Fruit fly (Drosophila melanogaster) whole organism, embryonic: ENCODE data around the gene CG3679.

Source experiments
- Atf6 ChIP-seq: fragments of 200-800 bp; sonication (Bioruptor generic); IDR thresholded peaks from 2 replicates; pipeline ENCODE4 v1.3.6; 2022; ENCODE audit warnings: missing biosample characterization, missing genetic modification characterization
- CG10654 ChIP-seq: fragments of 200-800 bp; sonication (Bioruptor generic); optimal IDR thresholded peaks from 2 replicates; lab custom pipeline; 2016; ENCODE audit warnings: missing biosample characterization, missing genetic modification characterization
- CG12071 ChIP-seq: fragments of 200-800 bp; sonication (Bioruptor generic); optimal IDR thresholded peaks from 3 replicates; lab custom pipeline; 2018; ENCODE audit warnings: missing biosample characterization, mild to moderate bottlenecking, missing genetic modification characterization
- CG12299 ChIP-seq: fragments of 200-800 bp; sonication (Bioruptor generic); optimal IDR thresholded peaks from 2 replicates; lab custom pipeline; 2018; ENCODE audit warnings: missing biosample characterization, mild to moderate bottlenecking, missing genetic modification characterization
- CG13894 ChIP-seq: fragments of 200-800 bp; sonication (Bioruptor generic); optimal IDR thresholded peaks from 3 replicates; lab custom pipeline; 2018; ENCODE audit warnings: missing biosample characterization, mild to moderate bottlenecking, missing genetic modification characterization, moderate library complexity
- CG14014 ChIP-seq: fragments of 200-800 bp; sonication (Bioruptor generic); IDR thresholded peaks from 2 replicates; pipeline ENCODE4 v1.3.6; 2022; ENCODE audit warnings: missing biosample characterization, missing genetic modification characterization
- CG14710 ChIP-seq: fragments of 200-800 bp; sonication (Bioruptor generic); optimal IDR thresholded peaks from 3 replicates; lab custom pipeline; 2019; ENCODE audit warnings: missing biosample characterization, mild to moderate bottlenecking, missing genetic modification characterization, moderate library complexity
- CG15601 ChIP-seq: fragments of 200-800 bp; sonication (Bioruptor generic); optimal IDR thresholded peaks from 3 replicates; lab custom pipeline; 2019; ENCODE audit warnings: missing biosample characterization, mild to moderate bottlenecking, missing genetic modification characterization, moderate library complexity
- CG1647 ChIP-seq: fragments of 200-800 bp; sonication (Bioruptor generic); optimal IDR thresholded peaks from 3 replicates; lab custom pipeline; 2016; ENCODE audit warnings: missing biosample characterization, missing genetic modification characterization
- CG2875 ChIP-seq: fragments of 200-800 bp; sonication (Bioruptor generic); optimal IDR thresholded peaks from 2 replicates; lab custom pipeline; 2017; ENCODE audit warnings: missing biosample characterization, mild to moderate bottlenecking, missing genetic modification characterization, missing genetic modification reagents
- CG31224 ChIP-seq: fragments of 200-800 bp; sonication (Bioruptor generic); IDR thresholded peaks from 2 replicates; pipeline ENCODE4 v1.3.6; 2022; ENCODE audit warnings: missing biosample characterization, missing genetic modification characterization
- CG34224 ChIP-seq: fragments of 200-800 bp; sonication (Bioruptor generic); IDR thresholded peaks from 3 replicates; pipeline ENCODE4 v1.3.6; 2022; ENCODE audit warnings: missing biosample characterization, missing genetic modification characterization; ENCODE audit not compliant: partially characterized antibody
- CG43689 ChIP-seq: fragments of 200-800 bp; sonication (Bioruptor generic); IDR thresholded peaks from 2 replicates; pipeline ENCODE4 v1.3.6; 2022; ENCODE audit warnings: missing biosample characterization, missing genetic modification characterization
- CG4820 ChIP-seq: fragments of 200-800 bp; sonication (Bioruptor generic); optimal IDR thresholded peaks from 3 replicates; lab custom pipeline; 2016; ENCODE audit warnings: missing biosample characterization, missing genetic modification characterization
- CG6175 ChIP-seq: fragments of 200-800 bp; sonication (Bioruptor generic); IDR thresholded peaks from 3 replicates; pipeline ENCODE4 v1.3.6; 2022; ENCODE audit warnings: missing biosample characterization, missing genetic modification characterization
- CG8359 ChIP-seq: fragments of 200-800 bp; sonication (Bioruptor generic); optimal IDR thresholded peaks from 2 replicates; lab custom pipeline; 2017; ENCODE audit warnings: missing biosample characterization, mild to moderate bottlenecking, missing genetic modification characterization, borderline replicate concordance
- CHES-1-like ChIP-seq: fragments of 200-800 bp; sonication (Bioruptor generic); optimal IDR thresholded peaks from 2 replicates; lab custom pipeline; 2016; ENCODE audit warnings: missing biosample characterization, missing genetic modification characterization
- CoRest ChIP-seq: fragments of 200-800 bp; sonication (Bioruptor generic); optimal IDR thresholded peaks from 3 replicates; lab custom pipeline; 2018; ENCODE audit warnings: missing biosample characterization, mild to moderate bottlenecking, missing genetic modification characterization, moderate library complexity
- CrebB ChIP-seq: fragments of 200-800 bp; sonication (Bioruptor generic); optimal IDR thresholded peaks from 3 replicates; lab custom pipeline; 2018; ENCODE audit warnings: missing biosample characterization, mild to moderate bottlenecking, missing genetic modification characterization
- Dll ChIP-seq: fragments of 200-800 bp; sonication (Bioruptor generic); IDR thresholded peaks from 4 replicates; pipeline ENCODE4 v1.3.6; 2022; ENCODE audit warnings: missing biosample characterization, missing genetic modification characterization; ENCODE audit not compliant: partially characterized antibody
- Ets65A ChIP-seq: fragments of 200-800 bp; sonication (Bioruptor generic); peaks from one replicate; lab custom pipeline; 2016; ENCODE audit warnings: missing biosample characterization, missing genetic modification characterization
- Fer2 ChIP-seq: fragments of 200-800 bp; sonication (Bioruptor generic); optimal IDR thresholded peaks from 2 replicates; lab custom pipeline; 2018; ENCODE audit warnings: missing biosample characterization, mild to moderate bottlenecking, missing genetic modification characterization, moderate library complexity
- Gug ChIP-seq: fragments of 200-800 bp; sonication (Bioruptor generic); IDR thresholded peaks from 4 replicates; pipeline ENCODE4 v1.3.6; 2022; ENCODE audit warnings: missing biosample characterization, missing genetic modification characterization
- Mrtf ChIP-seq: fragments of 200-800 bp; sonication (Bioruptor generic); IDR thresholded peaks from 3 replicates; pipeline ENCODE4 v1.3.6; 2022; ENCODE audit warnings: missing biosample characterization, missing genetic modification characterization
- Ravus ChIP-seq: fragments of 200-800 bp; sonication (Bioruptor generic); IDR thresholded peaks from 2 replicates; pipeline ENCODE4 v1.3.6; 2022; ENCODE audit warnings: missing biosample characterization, missing genetic modification characterization
- Spps ChIP-seq: fragments of 200-800 bp; sonication (Bioruptor generic); optimal IDR thresholded peaks from 2 replicates; lab custom pipeline; 2018; ENCODE audit warnings: missing biosample characterization, mild to moderate bottlenecking, missing genetic modification characterization
- Stat92E ChIP-seq, 3 experiments: fragments of >200 bp in 2 of 3; fragments of 200-800 bp in 1 of 3; sonication (Bioruptor generic) in 1 of 3; optimal IDR thresholded peaks; 2 replicates each; lab custom pipeline; 2017 to 2019; ENCODE audit warnings: missing biosample characterization in 3 of 3, missing genetic modification characterization in 3 of 3, mild to moderate bottlenecking in 1 of 3, moderate library complexity in 1 of 3
- aop ChIP-seq: fragments of 200-800 bp; sonication (Bioruptor generic); IDR thresholded peaks from 2 replicates; pipeline ENCODE4 v1.3.6; 2022; ENCODE audit warnings: missing biosample characterization, missing genetic modification characterization
- ato ChIP-seq: fragments of 200-800 bp; sonication (Bioruptor generic); IDR thresholded peaks from 2 replicates; pipeline ENCODE4 v1.3.6; 2022; ENCODE audit warnings: missing biosample characterization, missing genetic modification characterization; ENCODE audit not compliant: partially characterized antibody
- bbx ChIP-seq: fragments of 200-800 bp; sonication (Bioruptor generic); IDR thresholded peaks from 2 replicates; pipeline ENCODE4 v1.3.6; 2022; ENCODE audit warnings: missing biosample characterization, missing genetic modification characterization; ENCODE audit not compliant: partially characterized antibody
- bigmax ChIP-seq: fragments of 200-800 bp; sonication (Bioruptor generic); optimal IDR thresholded peaks from 2 replicates; lab custom pipeline; 2018; ENCODE audit warnings: missing biosample characterization, mild to moderate bottlenecking, missing genetic modification characterization
- cas ChIP-seq: fragments of 200-800 bp; sonication (Bioruptor generic); IDR thresholded peaks from 2 replicates; pipeline ENCODE4 v1.3.6; 2022; ENCODE audit warnings: missing biosample characterization, missing genetic modification characterization
- cato ChIP-seq: fragments of 200-800 bp; sonication (Bioruptor generic); optimal IDR thresholded peaks from 2 replicates; lab custom pipeline; 2016; ENCODE audit warnings: missing biosample characterization, missing genetic modification characterization, borderline replicate concordance
- da ChIP-seq: fragments of 200-800 bp; sonication (Bioruptor generic); optimal IDR thresholded peaks from 2 replicates; lab custom pipeline; 2016; ENCODE audit warnings: missing biosample characterization, missing genetic modification characterization
- ewg ChIP-seq: fragments of 200-800 bp; sonication (Bioruptor generic); optimal IDR thresholded peaks from 3 replicates; lab custom pipeline; 2017; ENCODE audit warnings: mild to moderate bottlenecking, missing biosample characterization, missing genetic modification reagents, missing genetic modification characterization
- gro ChIP-seq: fragments of 200-800 bp; sonication (Bioruptor generic); optimal IDR thresholded peaks from 2 replicates; lab custom pipeline; 2016; ENCODE audit warnings: missing biosample characterization, missing genetic modification characterization
- lbe ChIP-seq: fragments of 200-800 bp; sonication (Bioruptor generic); optimal IDR thresholded peaks from 2 replicates; lab custom pipeline; 2016; ENCODE audit warnings: missing biosample characterization, mild to moderate bottlenecking, missing genetic modification characterization
- nerfin-1 ChIP-seq: fragments of 200-800 bp; sonication (Bioruptor generic); optimal IDR thresholded peaks from 3 replicates; lab custom pipeline; 2019; ENCODE audit warnings: missing biosample characterization, mild to moderate bottlenecking, missing genetic modification characterization, moderate library complexity
- nerfin-2 ChIP-seq: fragments of 200-800 bp; sonication (Bioruptor generic); IDR thresholded peaks from 2 replicates; pipeline ENCODE4 v1.3.6; 2022; ENCODE audit warnings: missing biosample characterization, missing genetic modification characterization; ENCODE audit not compliant: partially characterized antibody
- repo ChIP-seq: fragments of 200-800 bp; sonication (Bioruptor generic); optimal IDR thresholded peaks from 2 replicates; lab custom pipeline; 2016; ENCODE audit warnings: missing biosample characterization, missing genetic modification characterization
- sima ChIP-seq: fragments of 200-800 bp; sonication (Bioruptor generic); optimal IDR thresholded peaks from 2 replicates; lab custom pipeline; 2016; ENCODE audit warnings: missing biosample characterization, missing genetic modification characterization
- so ChIP-seq: fragments of 200-800 bp; sonication (Bioruptor generic); IDR thresholded peaks from 3 replicates; pipeline ENCODE4 v1.3.6; 2022; ENCODE audit warnings: missing biosample characterization, missing genetic modification characterization
- sob ChIP-seq: fragments of 200-800 bp; sonication (Bioruptor generic); IDR thresholded peaks from 2 replicates; pipeline ENCODE4 v1.3.6; 2022; ENCODE audit warnings: missing biosample characterization, missing genetic modification characterization
- sr ChIP-seq: fragments of 200-800 bp; sonication (Bioruptor generic); IDR thresholded peaks from 3 replicates; pipeline ENCODE4 v1.3.6; 2022; ENCODE audit warnings: missing biosample characterization, missing genetic modification characterization
- tll ChIP-seq, 2 experiments: fragments of 200-800 bp in 1 of 2; fragments of >200 bp in 1 of 2; sonication (Bioruptor generic) in 1 of 2; optimal IDR thresholded peaks; 2 replicates each; lab custom pipeline; 2017 to 2019; ENCODE audit warnings: missing biosample characterization in 2 of 2, missing genetic modification characterization in 2 of 2, mild to moderate bottlenecking in 1 of 2, moderate library complexity in 1 of 2
- toy ChIP-seq: fragments of 200-800 bp; sonication (Bioruptor generic); IDR thresholded peaks from 2 replicates; pipeline ENCODE4 v1.3.6; 2022; ENCODE audit warnings: missing biosample characterization, missing genetic modification characterization
- ttk ChIP-seq: fragments of 200-800 bp; sonication (Bioruptor generic); IDR thresholded peaks from 2 replicates; pipeline ENCODE4 v2.1.2; 2022; ENCODE audit warnings: missing biosample characterization, missing genetic modification characterization
- twi ChIP-seq: fragments of 200-800 bp; optimal IDR thresholded peaks from 2 replicates; lab custom pipeline; 2019; ENCODE audit warnings: missing biosample characterization, mild to moderate bottlenecking, missing genetic modification characterization, moderate library complexity
- zfh2 ChIP-seq: fragments of 200-800 bp; sonication (Bioruptor generic); optimal IDR thresholded peaks from 2 replicates; lab custom pipeline; 2016; ENCODE audit warnings: missing biosample characterization, missing genetic modification characterization

CG3679 gene

dm6 chrX:16279340-16279941 is 24.2 kb upstream of the CG3679 start (continued):
- TF ChIP-seq da (GFP tag; lab: Kevin White, UChicago) (peak; percentile 39), Spps (tag; lab: Kevin White, UChicago) (no peak), so (GFP tag; lab: Robert Waterston, UW) (peak; percentile 75), sima (GFP tag; lab: Kevin White, UChicago) (no peak), tll (GFP tag; optimal IDR thresholded peaks at IDR 0.05; lab: Kevin White, UChicago) (no peak), Ravus (peak; percentile 66), Fer2 (tag; lab: Kevin White, UChicago) (peak; percentile 29), toy (peak; percentile 67), CG15601 (tag; lab: Kevin White, UChicago) (peak; percentile 53), repo (peak; percentile 22), Mrtf (GFP tag; lab: Robert Waterston, UW) (peak; percentile 89), CoRest (peak; percentile 77), nerfin-2 (no peak), lbe (GFP tag; lab: Kevin White, UChicago) (peak; percentile 68), cato (GFP tag; lab: Kevin White, UChicago) (peak; percentile 14), CG2875 (peak; percentile 51), CG14710 (tag; lab: Kevin White, UChicago) (peak; percentile 39), aop (no peak), CG1647 (GFP tag; lab: Kevin White, UChicago) (peak; percentile 64), ewg (GFP tag; lab: Kevin White, UChicago) (peak; percentile 66), bigmax (GFP tag; lab: Kevin White, UChicago) (no peak), zfh2 (peak; percentile 69), CG12299 (tag; lab: Kevin White, UChicago) (peak; percentile 23), ttk (peak; percentile 90), CG6175 (GFP tag; lab: Robert Waterston, UW) (peak; percentile 80), sr (GFP tag; lab: Robert Waterston, UW) (peak; percentile 73; the same call in 1 of the 3 replicates), CG13894 (peak; percentile 72), nerfin-1 (peak; percentile 58), Atf6 (GFP tag; lab: Robert Waterston, UW) (peak; percentile 80), CG4820 (peak; percentile 79), CG14014 (GFP tag; lab: Robert Waterston, UW) (peak; percentile 82), Ets65A (GFP tag; lab: Kevin White, UChicago) (peak; percentile 98), CG31224 (GFP tag; lab: Robert Waterston, UW) (peak; percentile 60), Dll (GFP tag; lab: Robert Waterston, UW) (no peak), CHES-1-like (peak; percentile 62), ato (no peak), sob (GFP tag; lab: Robert Waterston, UW) (peak; percentile 89), Stat92E (GFP tag; optimal IDR thresholded peaks at IDR 0.05; lab: Kevin White, UChicago) (no peak), gro (GFP tag; lab: Kevin White, UChicago) (peak; percentile 21), bbx (GFP tag; lab: Robert Waterston, UW) (peak; percentile 18; the same call in 1 of the 2 replicates), CrebB (tag; lab: Kevin White, UChicago) (peak; percentile 22), CG34224 (GFP tag; lab: Robert Waterston, UW) (no peak), CG43689 (GFP tag; lab: Robert Waterston, UW) (peak; percentile 70), CG10654 (GFP tag; lab: Kevin White, UChicago) (peak; percentile 73), CG12071 (GFP tag; lab: Kevin White, UChicago) (peak; percentile 70), Gug (GFP tag; lab: Robert Waterston, UW) (peak; percentile 97), twi (tag; lab: Kevin White, UChicago) (peak; percentile 19), cas (GFP tag; lab: Robert Waterston, UW) (peak; percentile 42; the same call in 1 of the 2 replicates), CG8359 (GFP tag; lab: Kevin White, UChicago) (peak; percentile 60)
